Worm (Caenorhabditis elegans): ENCODE measurements around the gene T01B7.9.

T01B7.9 gene

DNA sequence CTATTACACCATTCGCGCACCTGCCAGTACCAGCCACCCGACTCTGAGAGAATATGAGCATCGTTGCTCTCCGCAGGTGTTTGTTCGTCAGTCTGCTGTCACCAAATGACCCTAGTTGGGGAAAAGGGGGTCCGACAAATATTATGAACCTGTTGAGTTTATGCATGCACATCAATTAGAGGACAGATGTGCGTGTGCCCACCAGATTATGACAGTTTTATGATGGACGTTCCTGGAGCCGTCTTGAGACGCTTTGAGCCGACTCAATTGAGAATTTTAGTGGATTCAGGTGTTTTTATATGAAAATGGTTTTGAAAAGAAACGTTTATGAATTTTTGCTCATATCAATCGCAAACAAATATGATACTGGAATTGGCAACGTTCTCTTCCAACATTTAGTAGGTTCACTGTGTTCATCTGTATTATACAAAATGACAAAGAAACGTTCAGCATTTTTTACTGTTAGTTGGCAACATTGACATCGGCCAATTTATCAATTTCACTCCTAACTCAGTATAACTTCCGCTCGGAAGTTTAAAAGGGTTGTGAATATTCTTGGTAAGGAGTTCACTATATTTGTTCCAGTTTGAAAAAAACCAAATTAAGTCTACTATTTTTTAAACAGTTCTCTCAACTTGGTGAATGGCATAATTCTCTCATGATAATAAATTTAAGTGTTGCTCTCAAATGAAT is 20.8 kb upstream of the T01B7.9 start (continued):
- no peak for TF ChIP-seq nhr-67 (tag; optimal IDR thresholded peaks at IDR 0.05)
- TF ChIP-seq nhr-237 (tag; optimal IDR thresholded peaks at IDR 0.05), result no peak
- TF ChIP-seq lsy-12 (tag; optimal IDR thresholded peaks at IDR 0.05), result peak; percentile 55
- TF ChIP-seq daf-12 (tag; optimal IDR thresholded peaks at IDR 0.05), result no peak
- peak; percentile 60 for TF ChIP-seq elt-2 (tag; optimal IDR thresholded peaks at IDR 0.05)
- no peak for TF ChIP-seq unc-39 (tag; optimal IDR thresholded peaks at IDR 0.05)
- TF ChIP-seq nfya-1 (tag; optimal IDR thresholded peaks at IDR 0.05; ENCODE audit: insufficient read depth), result peak; percentile 46

- TF ChIP-seq ztf-4 (tag; optimal IDR thresholded peaks at IDR 0.05) (peak; percentile 20), nhr-25 (tag; optimal IDR thresholded peaks at IDR 0.05) (peak; percentile 79), egl-5 (tag; optimal IDR thresholded peaks at IDR 0.05) (no peak), lin-39 (tag; optimal IDR thresholded peaks at IDR 0.05) (peak; percentile 32), elt-2 (tag; optimal IDR thresholded peaks at IDR 0.05) (no peak), nhr-43 (tag; optimal IDR thresholded peaks at IDR 0.05; ENCODE audit: poor library complexity, severe bottlenecking) (peak; percentile 69), ama-1 (optimal IDR thresholded peaks at IDR 0.05) (peak; percentile 92)
Measured at ce11 chrII:8746298-8746775, 19.7 kb upstream of the T01B7.9 start.

DNA sequence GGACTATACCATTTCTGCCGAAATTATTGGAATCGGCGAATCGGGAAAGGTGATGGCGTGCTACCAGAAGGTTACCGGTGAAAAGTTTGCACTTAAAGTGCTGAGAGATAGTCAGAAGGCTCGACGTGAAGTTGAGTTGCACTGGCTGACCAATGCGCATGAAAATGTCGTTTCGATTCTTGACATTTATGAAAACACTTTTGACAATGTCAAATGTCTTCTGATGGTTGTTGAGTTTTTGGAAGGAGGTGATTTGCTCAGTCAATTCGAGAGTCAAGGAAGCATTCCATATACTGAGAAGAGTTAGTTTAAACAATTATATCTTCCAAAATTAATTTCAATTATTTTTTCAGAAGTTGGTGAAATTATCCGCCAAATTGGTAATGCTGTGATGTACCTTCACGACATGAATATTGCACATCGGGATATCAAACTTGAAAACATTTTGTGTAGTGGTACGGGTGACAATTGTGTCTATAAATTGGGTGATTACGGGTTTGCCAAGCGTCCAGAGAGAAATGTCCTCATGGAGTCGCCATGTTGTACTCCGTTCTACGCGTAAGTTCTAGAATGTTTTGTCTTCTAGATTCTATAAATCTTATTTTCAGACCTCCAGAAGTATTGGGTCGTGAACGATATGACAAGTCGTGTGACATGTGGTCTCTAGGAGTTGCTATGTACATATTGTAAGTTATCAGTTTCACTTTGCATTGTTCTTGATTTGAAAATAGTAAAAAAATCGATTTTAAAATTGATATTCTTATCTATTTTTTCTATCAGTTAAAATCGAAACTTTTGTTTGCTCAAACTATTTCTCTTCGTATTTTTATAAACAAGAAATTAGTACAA is 19.1 kb upstream of the T01B7.9 start:
- no peak for TF ChIP-seq nhr-11 (tag; optimal IDR thresholded peaks at IDR 0.05)
- no peak for TF ChIP-seq zag-1 (tag; optimal IDR thresholded peaks at IDR 0.05)
- TF ChIP-seq pha-4 (tag; optimal IDR thresholded peaks at IDR 0.05), result peak; percentile 58
- TF ChIP-seq nhr-43 (tag; optimal IDR thresholded peaks at IDR 0.05; ENCODE audit: poor library complexity, severe bottlenecking), result peak; percentile 72
- TF ChIP-seq egl-27 (tag; optimal IDR thresholded peaks at IDR 0.05), result no peak
- no peak for TF ChIP-seq ceh-82 (tag; optimal IDR thresholded peaks at IDR 0.05)
- peak; percentile 97 for TF ChIP-seq ama-1 (optimal IDR thresholded peaks at IDR 0.05)
- TF ChIP-seq nhr-25 (tag; optimal IDR thresholded peaks at IDR 0.05), result peak; percentile 6

DNA sequence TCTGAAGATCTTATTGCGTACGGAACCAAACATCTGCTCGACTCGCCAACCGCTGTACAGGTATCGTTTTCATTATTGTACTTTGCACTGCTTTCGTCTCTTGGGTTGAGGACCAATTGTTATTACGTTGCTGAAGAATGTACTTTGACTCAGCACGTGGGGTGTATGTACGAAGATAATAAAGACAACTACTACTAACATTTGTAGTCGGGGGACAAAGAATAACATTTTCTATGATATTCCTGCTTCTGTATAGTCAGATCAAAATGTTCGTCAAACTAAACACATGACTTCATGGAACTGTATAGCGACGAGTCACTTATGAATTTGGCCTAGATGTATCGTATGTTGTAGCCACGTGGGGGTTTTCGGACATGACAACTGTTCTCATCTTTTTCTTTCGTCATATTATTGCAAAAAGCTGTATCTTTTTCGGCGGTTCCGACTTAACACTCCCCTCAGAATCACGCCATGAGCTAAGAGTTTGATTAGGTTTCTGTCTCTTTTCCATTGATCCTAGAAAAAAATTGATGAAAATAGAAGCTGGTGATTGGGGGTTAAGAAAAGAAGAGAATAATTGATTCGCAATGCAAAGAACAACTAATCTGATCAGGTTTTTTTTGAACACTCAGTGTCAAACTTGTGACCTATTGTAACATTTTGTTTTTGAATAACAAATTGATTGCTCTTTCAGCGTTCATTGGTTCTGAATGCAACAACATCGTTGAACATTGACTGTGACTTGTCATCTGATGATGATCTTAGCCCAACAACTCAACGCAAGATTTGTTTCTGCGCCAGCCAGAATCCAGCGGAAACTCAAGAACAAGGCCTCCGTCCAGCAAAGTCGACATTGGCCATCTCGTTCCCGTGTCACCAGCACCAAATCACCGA is 18.2 kb upstream of the T01B7.9 start:
- TF ChIP-seq pqm-1 (tag; optimal IDR thresholded peaks at IDR 0.05) (peak; percentile 3), ztf-11 (tag; optimal IDR thresholded peaks at IDR 0.05) (no peak), nhr-25 (tag; optimal IDR thresholded peaks at IDR 0.05) (peak; percentile 85), fkh-10 (GFP tag; optimal IDR thresholded peaks at IDR 0.05) (no peak), unc-62 (GFP tag; optimal IDR thresholded peaks at IDR 0.05) (no peak), fos-1 (tag; optimal IDR thresholded peaks at IDR 0.05) (no peak), nhr-23 (tag; optimal IDR thresholded peaks at IDR 0.05) (peak; percentile 67), zag-1 (tag; optimal IDR thresholded peaks at IDR 0.05) (no peak), nfya-1 (tag; optimal IDR thresholded peaks at IDR 0.05; ENCODE audit: insufficient read depth) (peak; percentile 37), ama-1 (optimal IDR thresholded peaks at IDR 0.05) (peak; percentile 96), nhr-28 (tag; optimal IDR thresholded peaks at IDR 0.05) (no peak), aly-2 (tag; optimal IDR thresholded peaks at IDR 0.05) (no peak), tbx-2 (tag; optimal IDR thresholded peaks at IDR 0.05) (no peak), jun-1 (tag; optimal IDR thresholded peaks at IDR 0.05) (peak; percentile 20), pha-4 (tag; optimal IDR thresholded peaks at IDR 0.05) (peak; percentile 41), ztf-4 (tag; optimal IDR thresholded peaks at IDR 0.05) (peak; percentile 4), egl-27 (tag; optimal IDR thresholded peaks at IDR 0.05) (no peak), mdl-1 (tag; optimal IDR thresholded peaks at IDR 0.05) (peak; percentile 14), elt-2 (tag; optimal IDR thresholded peaks at IDR 0.05) (peak; percentile 24), lin-39 (tag; optimal IDR thresholded peaks at IDR 0.05) (peak; percentile 47), nhr-43 (tag; optimal IDR thresholded peaks at IDR 0.05; ENCODE audit: poor library complexity, severe bottlenecking) (peak; percentile 36)
